Worm (Caenorhabditis elegans) whole organism, L1 larva: ENCODE results near the gene erp-44.3.

Experiments
- efl-3 ChIP-seq: fragments of 200-800 bp; sonication (Bioruptor generic); optimal IDR thresholded peaks from 2 replicates; lab custom pipeline; 2018; ENCODE audit warnings: mild to moderate bottlenecking, missing genetic modification characterization, missing compliant biosample characterization
- lin-39 ChIP-seq: fragments of 150-350 bp; optimal IDR thresholded peaks from 2 replicates; lab custom pipeline; 2014; ENCODE audit warnings: missing biosample characterization, missing genetic modification reagents, missing genetic modification characterization
- unc-62 ChIP-seq: fragments of 150-350 bp; optimal IDR thresholded peaks from 2 replicates; lab custom pipeline; 2014; ENCODE audit warnings: missing biosample characterization, missing genetic modification reagents, missing genetic modification characterization
- unc-86 ChIP-seq: sonication (generic microtip); optimal IDR thresholded peaks from 2 replicates; lab custom pipeline; 2016; ENCODE audit warnings: missing genetic modification characterization, missing compliant biosample characterization

ce11 chrIV:8173610-8174009 is 51.2 kb downstream of the erp-44.3 start:
- TF ChIP-seq unc-62 (GFP tag; lab: Kevin White, UChicago) (no peak), efl-3 (no peak), lin-39 (tag; lab: Kevin White, UChicago) (no peak), unc-86 (tag; lab: Kevin White, UChicago) (no peak)
